Fruit fly (Drosophila melanogaster) whole organism, prepupa: ENCODE results near the gene mRpL35.

Experiments used
- CG16779 ChIP-seq: fragments of 200-800 bp; sonication (Bioruptor generic); optimal IDR thresholded peaks from 3 replicates; lab custom pipeline; 2017; ENCODE audit warnings: missing biosample characterization, mild to moderate bottlenecking, missing genetic modification characterization
- spab ChIP-seq: fragments of 200-800 bp; sonication (Bioruptor generic); optimal IDR thresholded peaks from 2 replicates; lab custom pipeline; 2017; ENCODE audit warnings: missing biosample characterization, mild to moderate bottlenecking, missing genetic modification characterization, missing genetic modification reagents
- svp ChIP-seq: fragments of 200-800 bp; sonication (Bioruptor generic); peaks from one replicate; lab custom pipeline; 2016; ENCODE audit warnings: missing biosample characterization, missing genetic modification characterization

- TF ChIP-seq spab (GFP tag; lab: Kevin White, UChicago) = no peak
- no peak for TF ChIP-seq svp (GFP tag; lab: Kevin White, UChicago)
- no peak for TF ChIP-seq CG16779
Measured at dm6 chr3R:22022623-22023022, 704 bp upstream of the mRpL35 start.
